Worm (Caenorhabditis elegans): ENCODE data around the gene Y41E3.13.

Gene Y41E3.13

DNA sequence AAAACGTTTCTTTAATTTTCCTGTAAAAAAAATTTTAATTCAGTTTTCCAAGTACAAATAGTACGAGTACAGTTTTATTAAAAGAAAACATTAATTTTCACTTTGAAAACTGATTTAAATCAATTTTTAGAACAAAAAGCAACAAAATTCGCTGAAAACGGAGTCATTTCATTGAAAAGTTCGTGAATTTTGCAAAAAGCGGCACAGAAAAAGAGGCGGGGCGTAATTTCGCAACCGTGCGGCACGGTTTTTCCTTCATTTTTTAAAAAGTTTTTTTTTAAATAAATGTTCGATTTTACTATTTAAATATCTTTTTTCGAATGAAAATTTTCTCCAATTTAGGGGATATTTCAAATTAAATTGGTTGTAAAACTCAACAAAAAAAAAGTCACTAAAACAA lies 46.9 kb upstream of the Y41E3.13 start (continued):
- TF ChIP-seq hlh-26 (GFP tag; conservative IDR thresholded peaks at IDR 0.05) (no peak), ceh-100 (GFP tag; IDR thresholded peaks at IDR 0.05) (no peak), attf-5 (GFP tag; optimal IDR thresholded peaks at IDR 0.05) (no peak), tbp1 (GFP tag; optimal IDR thresholded peaks at IDR 0.05) (peak; percentile 27), lsy-27 (tag; optimal IDR thresholded peaks at IDR 0.05; ENCODE audit: borderline replicate concordance, insufficient read depth) (no peak), nfya-1 (tag; optimal IDR thresholded peaks at IDR 0.05; ENCODE audit: borderline replicate concordance, insufficient read depth) (no peak), attf-6 (GFP tag; IDR thresholded peaks at IDR 0.05) (peak; percentile 59), madf-6 (GFP tag; IDR thresholded peaks at IDR 0.05) (peak; percentile 36; the same call in 1 of the 2 replicates), ztf-3 (GFP tag; optimal IDR thresholded peaks at IDR 0.05) (no peak), dpl-1 (GFP tag; optimal IDR thresholded peaks at IDR 0.05) (no peak)

DNA sequence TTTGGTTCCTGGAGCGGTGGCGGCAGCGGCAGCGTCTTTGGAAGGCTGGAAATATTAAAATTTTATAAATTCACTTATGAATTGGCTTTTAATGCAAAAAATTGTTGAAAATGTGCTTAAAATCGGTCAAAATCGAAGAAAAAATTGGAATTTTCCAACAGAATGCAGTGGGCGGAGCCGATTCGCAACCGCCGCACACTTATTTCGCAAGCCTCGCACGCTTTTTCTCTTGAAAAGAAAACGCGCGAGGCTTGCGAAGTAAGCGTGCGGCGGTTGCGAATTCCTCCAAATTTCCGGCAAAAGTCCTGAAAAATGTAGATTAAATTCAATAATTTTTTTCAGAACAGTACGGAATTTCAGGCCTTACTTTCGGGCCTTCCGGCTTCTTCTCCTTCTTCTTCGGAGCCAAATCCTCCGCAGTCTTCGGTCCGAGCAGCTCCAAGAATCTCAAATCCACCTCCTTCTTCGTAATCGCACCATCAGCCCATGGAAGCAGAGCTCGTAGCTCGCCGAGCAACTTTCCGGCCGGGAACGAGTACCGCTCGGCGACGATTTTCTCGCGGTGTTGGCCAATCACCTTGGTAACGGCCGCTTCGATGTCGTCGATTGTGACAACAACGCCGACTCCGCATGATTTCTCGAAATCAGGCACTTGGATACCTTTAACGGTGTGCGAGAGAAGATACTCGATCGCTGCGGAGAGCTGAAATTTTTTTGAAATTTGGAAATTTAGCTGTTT lies 45.8 kb upstream of the Y41E3.13 start:
- TF ChIP-seq dpl-1 (GFP tag; optimal IDR thresholded peaks at IDR 0.05) (no peak), nfyb-1 (GFP tag; IDR thresholded peaks at IDR 0.05) (no peak), ztf-25 (GFP tag; IDR thresholded peaks at IDR 0.05) (no peak), snpc-4 (GFP tag; optimal IDR thresholded peaks at IDR 0.05) (peak; percentile 14), snpc-4 (tag; optimal IDR thresholded peaks at IDR 0.05) (peak in 2 of 4 experiments; percentile 44 to 84), cebp-1 (GFP tag; IDR thresholded peaks at IDR 0.05) (no peak), cebp-1 (tag; optimal IDR thresholded peaks at IDR 0.05) (peak; percentile 3), zfh-2 (GFP tag; conservative IDR thresholded peaks at IDR 0.05) (peak; percentile 68), attf-6 (GFP tag; IDR thresholded peaks at IDR 0.05) (peak; percentile 66; the same call in 1 of the 2 replicates), egrh-3 (GFP tag; IDR thresholded peaks at IDR 0.05) (peak; percentile 31; the same call in 1 of the 2 replicates), lin-54 (GFP tag; optimal IDR thresholded peaks at IDR 0.05) (no peak), ztf-18 (tag; optimal IDR thresholded peaks at IDR 0.05) (peak; percentile 24), D2030.7 (GFP tag; IDR thresholded peaks at IDR 0.05) (no peak)

DNA sequence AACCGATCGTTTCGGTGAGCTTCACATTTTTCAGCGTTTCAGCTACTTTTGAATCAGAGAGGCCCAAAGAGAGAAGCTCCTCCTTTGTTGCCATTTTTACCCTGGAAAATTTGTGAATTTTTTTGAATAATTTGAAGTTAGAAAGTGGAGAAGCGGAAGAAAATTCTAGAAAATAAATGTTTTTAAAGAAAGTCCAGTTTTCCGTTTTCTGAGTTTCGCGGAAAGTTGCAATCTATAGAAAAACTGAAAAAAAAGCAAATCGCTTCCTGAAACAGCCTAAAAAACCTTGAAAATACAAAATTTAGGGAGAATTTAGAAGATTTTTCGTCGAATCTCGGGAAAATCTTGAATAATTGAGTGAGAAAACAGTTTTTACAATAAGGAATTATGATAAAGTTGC lies 45.0 kb upstream of the Y41E3.13 start, which contains the start of gene qars-1:
Gene qars-1 (minus strand): TSS at position 101 of the 400 bp plus-strand sequence.
- no peak for TF ChIP-seq B0261.1 (tag; optimal IDR thresholded peaks at IDR 0.05)
- TF ChIP-seq lag-1 (GFP tag; IDR thresholded peaks at IDR 0.05) = no peak
- TF ChIP-seq nhr-120 (GFP tag; IDR thresholded peaks at IDR 0.05) = no peak
- no peak for TF ChIP-seq F57C9.4 (tag; optimal IDR thresholded peaks at IDR 0.05)
- TF ChIP-seq Y95B8A.8 (GFP tag; IDR thresholded peaks at IDR 0.05) = no peak
- TF ChIP-seq lin-40 (tag; optimal IDR thresholded peaks at IDR 0.05) = no peak
- no peak for TF ChIP-seq madf-8 (GFP tag; conservative IDR thresholded peaks at IDR 0.05)
- TF ChIP-seq madf-10 (tag; optimal IDR thresholded peaks at IDR 0.05) = no peak

- TF ChIP-seq B0035.1 (tag; optimal IDR thresholded peaks at IDR 0.05) = no peak
- TF ChIP-seq lir-1 (GFP tag; conservative IDR thresholded peaks at IDR 0.05) = no peak
- TF ChIP-seq somi-1 (GFP tag; optimal IDR thresholded peaks at IDR 0.05) = no peak
- TF ChIP-seq attf-6 (GFP tag; IDR thresholded peaks at IDR 0.05) = no peak
- TF ChIP-seq F10E7.11 (tag; optimal IDR thresholded peaks at IDR 0.05) = no peak
- TF ChIP-seq tbp1 (GFP tag; optimal IDR thresholded peaks at IDR 0.05) = peak; percentile 12
- TF ChIP-seq madf-8 (GFP tag; conservative IDR thresholded peaks at IDR 0.05) = no peak
- no peak for TF ChIP-seq K11D2.4 (GFP tag; IDR thresholded peaks at IDR 0.05)
- TF ChIP-seq ceh-40 (GFP tag; IDR thresholded peaks at IDR 0.05) = no peak
- TF ChIP-seq F55B11.4 (tag; optimal IDR thresholded peaks at IDR 0.05; ENCODE audit: borderline replicate concordance, insufficient read depth) = no peak
- no peak for TF ChIP-seq tlf-1 (GFP tag; optimal IDR thresholded peaks at IDR 0.05)
- no peak for TF ChIP-seq zfh-2 (GFP tag; conservative IDR thresholded peaks at IDR 0.05)
- TF ChIP-seq lin-35 (GFP tag; optimal IDR thresholded peaks at IDR 0.05) = peak in 1 of 3 experiments; percentile 13
- no peak for TF ChIP-seq mxl-1 (tag; optimal IDR thresholded peaks at IDR 0.05)
- TF ChIP-seq snpc-4 (GFP tag; optimal IDR thresholded peaks at IDR 0.05) = no peak
- TF ChIP-seq snpc-4 (tag; optimal IDR thresholded peaks at IDR 0.05) = peak in 2 of 4 experiments; percentile 42 to 81
- TF ChIP-seq zim-3 (tag; optimal IDR thresholded peaks at IDR 0.05) = no peak
- peak; percentile 9 for TF ChIP-seq snpc-3.4 (tag; optimal IDR thresholded peaks at IDR 0.05)
Observed at ce11 chrIV:15013517-15014085, 44.5 kb upstream of the Y41E3.13 start, which contains the start of gene Y41E3.7. TSS of gene Y41E3.7 (plus strand) at chrIV:15014035.
